Worm (Caenorhabditis elegans) whole organism, L1 larva: Measurements from ENCODE around the gene msp-113.

Experiments used
- lin-13 ChIP-seq: fragments of 150-350 bp; optimal IDR thresholded peaks from 2 replicates; lab custom pipeline; 2014; ENCODE audit warnings: missing biosample characterization, missing genetic modification reagents, missing genetic modification characterization
- nhr-20 ChIP-seq: sonication (generic microtip); optimal IDR thresholded peaks from 2 replicates; lab custom pipeline; 2016; ENCODE audit warnings: mild to moderate bottlenecking, missing genetic modification characterization, missing compliant biosample characterization

DNA sequence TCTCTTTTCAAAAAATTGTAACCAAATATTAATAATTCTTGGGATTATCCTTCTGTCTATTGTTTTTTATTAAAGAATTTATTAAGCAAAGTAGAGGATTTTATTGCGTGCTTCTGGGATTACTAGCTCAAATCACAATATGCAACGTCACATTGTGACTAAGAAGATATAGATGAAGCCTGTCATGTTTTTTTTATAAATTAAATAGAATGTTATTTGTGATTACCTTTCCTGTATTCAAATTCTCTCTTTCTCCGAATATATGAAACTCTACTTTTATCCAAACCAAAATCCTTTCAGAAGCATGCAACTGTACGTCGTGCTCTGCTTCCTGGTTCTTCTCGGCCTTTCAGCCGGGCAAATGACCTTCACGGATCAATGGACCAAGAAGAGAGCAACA lies 7.2 kb upstream of the msp-113 start, which contains the start of gene nlp-47:
- no peak for TF ChIP-seq nhr-20 (tag; lab: Kevin White, UChicago)
- TF ChIP-seq lin-13 (GFP tag; lab: Kevin White, UChicago), result no peak
